Fruit fly (Drosophila melanogaster): ENCODE measurements around the gene ng2.

ng2 gene

dm6 chrX:3205887-3206794 is 34.2 kb downstream of the ng2 start:
- TF ChIP-seq HLH106 (tag; optimal IDR thresholded peaks at IDR 0.05): peak; percentile 7
- no peak for TF ChIP-seq pan (optimal IDR thresholded peaks at IDR 0.05)
- TF ChIP-seq ey (GFP tag; optimal IDR thresholded peaks at IDR 0.05): peak; percentile 54
- TF ChIP-seq Sp1 (GFP tag; optimal IDR thresholded peaks at IDR 0.05): peak; percentile 18
- TF ChIP-seq sv (GFP tag; optimal IDR thresholded peaks at IDR 0.05): peak; percentile 59
- TF ChIP-seq h (GFP tag; optimal IDR thresholded peaks at IDR 0.05): peak; percentile 63
- TF ChIP-seq Dfd (GFP tag; optimal IDR thresholded peaks at IDR 0.05): no peak
- TF ChIP-seq dmrt93B (GFP tag; optimal IDR thresholded peaks at IDR 0.05): peak; percentile 13
- TF ChIP-seq Rel (GFP tag; optimal IDR thresholded peaks at IDR 0.05): no peak
- no peak for TF ChIP-seq Rel (tag; optimal IDR thresholded peaks at IDR 0.05)
- TF ChIP-seq Myc (optimal IDR thresholded peaks at IDR 0.05): no peak
- no peak for TF ChIP-seq dl (GFP tag; optimal IDR thresholded peaks at IDR 0.05; ENCODE audit: insufficient read depth in 1 of 2, partially characterized antibody in 2 of 2)
- no peak for TF ChIP-seq CG32264 (GFP tag; optimal IDR thresholded peaks at IDR 0.05)
- peak; percentile 49 for TF ChIP-seq OdsH (GFP tag; optimal IDR thresholded peaks at IDR 0.05)
- peak; percentile 35 for TF ChIP-seq br (GFP tag; optimal IDR thresholded peaks at IDR 0.05)
- TF ChIP-seq rgr (GFP tag; optimal IDR thresholded peaks at IDR 0.05): peak; percentile 55
- TF ChIP-seq psq (GFP tag; optimal IDR thresholded peaks at IDR 0.05): peak; percentile 20
- peak; percentile 28 for TF ChIP-seq woc (GFP tag; optimal IDR thresholded peaks at IDR 0.05)
- peak; percentile 72 for TF ChIP-seq fru (GFP tag; optimal IDR thresholded peaks at IDR 0.05)
- TF ChIP-seq foxo (GFP tag; optimal IDR thresholded peaks at IDR 0.05): peak in 1 of 2 experiments; percentile 73

DNA sequence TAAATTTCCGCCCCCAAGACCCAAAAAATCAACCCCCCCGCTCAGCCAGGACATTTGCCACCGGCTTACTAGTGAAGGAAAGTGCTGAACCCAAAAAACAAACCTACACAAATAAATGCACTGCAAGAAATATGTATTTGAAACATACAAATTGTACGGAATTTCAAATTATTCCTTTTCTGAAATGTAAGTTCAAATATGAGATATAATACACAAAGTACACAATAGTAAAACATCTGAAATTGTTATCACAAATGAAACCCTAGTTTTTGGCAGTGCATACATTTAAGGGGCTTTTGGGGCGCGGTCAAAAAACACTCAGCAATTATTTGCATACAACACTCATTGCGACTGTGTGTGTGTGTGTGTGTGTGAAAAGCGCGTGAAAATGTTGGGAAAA is 46.6 kb downstream of the ng2 start:
- TF ChIP-seq OdsH (GFP tag; optimal IDR thresholded peaks at IDR 0.05) (no peak), Dfd (GFP tag; optimal IDR thresholded peaks at IDR 0.05) (peak; percentile 59), pan (optimal IDR thresholded peaks at IDR 0.05) (no peak)

dm6 chrX:3192301-3192700 is 48.1 kb downstream of the ng2 start:
- TF ChIP-seq br (GFP tag; optimal IDR thresholded peaks at IDR 0.05) (no peak), foxo (GFP tag; optimal IDR thresholded peaks at IDR 0.05) (no peak), CG9705 (GFP tag; optimal IDR thresholded peaks at IDR 0.05) (no peak), rgr (GFP tag; optimal IDR thresholded peaks at IDR 0.05) (no peak), OdsH (GFP tag; optimal IDR thresholded peaks at IDR 0.05) (no peak), jim (GFP tag; optimal IDR thresholded peaks at IDR 0.05) (no peak), Sp1 (GFP tag; optimal IDR thresholded peaks at IDR 0.05) (no peak), Mio (GFP tag; optimal IDR thresholded peaks at IDR 0.05) (no peak), CrebA (GFP tag; optimal IDR thresholded peaks at IDR 0.05; ENCODE audit: borderline replicate concordance) (no peak), ey (GFP tag; optimal IDR thresholded peaks at IDR 0.05) (no peak), dl (GFP tag; optimal IDR thresholded peaks at IDR 0.05; ENCODE audit: insufficient read depth in 1 of 2, partially characterized antibody in 2 of 2) (no peak), psq (GFP tag; optimal IDR thresholded peaks at IDR 0.05) (no peak), dmrt93B (GFP tag; optimal IDR thresholded peaks at IDR 0.05) (no peak), Dfd (GFP tag; optimal IDR thresholded peaks at IDR 0.05) (no peak), pan (optimal IDR thresholded peaks at IDR 0.05) (no peak), Hr78 (GFP tag; optimal IDR thresholded peaks at IDR 0.05) (no peak), lola (GFP tag; optimal IDR thresholded peaks at IDR 0.05) (no peak), Abd-B (GFP tag; optimal IDR thresholded peaks at IDR 0.05) (no peak), N (GFP tag; optimal IDR thresholded peaks at IDR 0.05) (no peak), usp (GFP tag; optimal IDR thresholded peaks at IDR 0.05) (no peak)

dm6 chrX:3190837-3191458 is 49.4 kb downstream of the ng2 start:
- TF ChIP-seq Hnf4 (GFP tag; optimal IDR thresholded peaks at IDR 0.05): no peak
- no peak for TF ChIP-seq sv (GFP tag; optimal IDR thresholded peaks at IDR 0.05)
- no peak for TF ChIP-seq Abd-B (GFP tag; optimal IDR thresholded peaks at IDR 0.05)
- TF ChIP-seq dsf (GFP tag; optimal IDR thresholded peaks at IDR 0.05; ENCODE audit: borderline replicate concordance): no peak
- TF ChIP-seq Dif (GFP tag; optimal IDR thresholded peaks at IDR 0.05; ENCODE audit: partially characterized antibody): peak; percentile 4
- TF ChIP-seq CG32264 (GFP tag; optimal IDR thresholded peaks at IDR 0.05): no peak
- no peak for TF ChIP-seq CrebA (GFP tag; optimal IDR thresholded peaks at IDR 0.05; ENCODE audit: borderline replicate concordance)
- no peak for TF ChIP-seq OdsH (GFP tag; optimal IDR thresholded peaks at IDR 0.05)

Data from whole organism, wandering third instar larva.